Worm (Caenorhabditis elegans): Measurements from ENCODE around the gene argk-1.

ce11 chrV:16080678-16081077 lies 23.0 kb upstream of the argk-1 start:
- TF ChIP-seq ama-1 (optimal IDR thresholded peaks at IDR 0.05) (no peak), tbx-2 (tag; optimal IDR thresholded peaks at IDR 0.05) (no peak), pqm-1 (tag; optimal IDR thresholded peaks at IDR 0.05) (no peak), madf-2 (tag; optimal IDR thresholded peaks at IDR 0.05) (no peak), ztf-16 (tag; optimal IDR thresholded peaks at IDR 0.05) (no peak), eyg-1 (tag; optimal IDR thresholded peaks at IDR 0.05) (no peak), pha-4 (tag; optimal IDR thresholded peaks at IDR 0.05) (no peak), nfya-1 (tag; optimal IDR thresholded peaks at IDR 0.05) (no peak), ttx-3 (tag; optimal IDR thresholded peaks at IDR 0.05) (no peak), dmd-4 (tag; optimal IDR thresholded peaks at IDR 0.05; ENCODE audit: borderline replicate concordance) (no peak), lin-11 (tag; optimal IDR thresholded peaks at IDR 0.05) (no peak), fkh-10 (GFP tag; optimal IDR thresholded peaks at IDR 0.05) (no peak), ceh-14 (tag; optimal IDR thresholded peaks at IDR 0.05) (no peak), zip-5 (tag; optimal IDR thresholded peaks at IDR 0.05) (no peak)
